Fruit fly (Drosophila melanogaster): ENCODE data around the gene CG6707.

dm6 chr3L:9894643-9895042 lies 3.7 kb downstream of the CG6707 start, which contains the start of the genes CG6709 and Hez:
- no peak for TF ChIP-seq CG34422 (GFP tag; IDR thresholded peaks at IDR 0.05)
- TF ChIP-seq ems (GFP tag; optimal IDR thresholded peaks at IDR 0.05), result no peak
- no peak for TF ChIP-seq CG12155 (GFP tag; optimal IDR thresholded peaks at IDR 0.05)

Data from whole organism, embryonic.